Fruit fly (Drosophila melanogaster) whole organism, embryonic: ENCODE results near the gene ND-13A.

ENCODE experiments used
- Antp ChIP-seq: fragments of 200-800 bp; sonication (Bioruptor generic); optimal IDR thresholded peaks from 3 replicates; lab custom pipeline; 2016; ENCODE audit warnings: missing biosample characterization, missing genetic modification characterization
- Atf6 ChIP-seq: fragments of 200-800 bp; sonication (Bioruptor generic); IDR thresholded peaks from 2 replicates; pipeline ENCODE4 v1.3.6; 2022; ENCODE audit warnings: missing biosample characterization, missing genetic modification characterization
- BEAF-32 ChIP-seq: fragments of 200-800 bp; sonication (Bioruptor generic); optimal IDR thresholded peaks from 3 replicates; lab custom pipeline; 2017; ENCODE audit warnings: missing biosample characterization, missing genetic modification characterization, mild to moderate bottlenecking, moderate library complexity, missing genetic modification reagents
- Bdp1 ChIP-seq: fragments of 200-800 bp; sonication (Bioruptor generic); optimal IDR thresholded peaks from 3 replicates; lab custom pipeline; 2016; ENCODE audit warnings: missing biosample characterization, missing genetic modification characterization
- CG10979 ChIP-seq: fragments of 200-800 bp; sonication (Bioruptor generic); optimal IDR thresholded peaks from 2 replicates; lab custom pipeline; 2018; ENCODE audit warnings: missing biosample characterization, mild to moderate bottlenecking, missing genetic modification characterization, moderate library complexity
- CG11085 ChIP-seq: fragments of 200-800 bp; sonication (Bioruptor generic); IDR thresholded peaks from 2 replicates; pipeline ENCODE4 v1.3.6; 2022; ENCODE audit warnings: missing biosample characterization, missing genetic modification characterization
- CG11723 ChIP-seq: fragments of 200-800 bp; sonication (Bioruptor generic); optimal IDR thresholded peaks from 2 replicates; lab custom pipeline; 2017; ENCODE audit warnings: missing biosample characterization, mild to moderate bottlenecking, missing genetic modification characterization
- CG12219 ChIP-seq: fragments of 200-800 bp; sonication (Bioruptor generic); optimal IDR thresholded peaks from 3 replicates; lab custom pipeline; 2018; ENCODE audit warnings: missing biosample characterization, mild to moderate bottlenecking, missing genetic modification characterization
- CG13287 ChIP-seq: fragments of 200-800 bp; sonication (Bioruptor generic); IDR thresholded peaks from 2 replicates; pipeline ENCODE4 v1.3.6; 2022; ENCODE audit warnings: missing biosample characterization, missing genetic modification characterization; ENCODE audit not compliant: partially characterized antibody
- CG13624 ChIP-seq: fragments of 200-800 bp; sonication (Bioruptor generic); optimal IDR thresholded peaks from 2 replicates; lab custom pipeline; 2016; ENCODE audit warnings: missing biosample characterization, missing genetic modification characterization
- CG14667 ChIP-seq: fragments of 200-800 bp; sonication (Bioruptor generic); IDR thresholded peaks from 2 replicates; pipeline ENCODE4 v1.3.6; 2022; ENCODE audit warnings: missing biosample characterization, missing genetic modification characterization
- CG15514 ChIP-seq: fragments of 200-800 bp; sonication (Bioruptor generic); optimal IDR thresholded peaks from 3 replicates; lab custom pipeline; 2017; ENCODE audit warnings: missing biosample characterization, missing genetic modification characterization, mild to moderate bottlenecking, moderate library complexity, missing genetic modification reagents
- CG16813 ChIP-seq: fragments of 200-800 bp; sonication (Bioruptor generic); IDR thresholded peaks from 3 replicates; pipeline ENCODE4 v1.3.6; 2022; ENCODE audit warnings: missing biosample characterization, missing genetic modification characterization; ENCODE audit not compliant: partially characterized antibody
- CG16863 ChIP-seq: fragments of 200-800 bp; sonication (Bioruptor generic); optimal IDR thresholded peaks from 3 replicates; lab custom pipeline; 2016; ENCODE audit warnings: missing biosample characterization, missing genetic modification characterization
- CG2116 ChIP-seq: fragments of 200-800 bp; sonication (Bioruptor generic); optimal IDR thresholded peaks from 3 replicates; lab custom pipeline; 2018; ENCODE audit warnings: missing biosample characterization, mild to moderate bottlenecking, missing genetic modification characterization
- CG2129 ChIP-seq: fragments of 200-800 bp; sonication (Bioruptor generic); IDR thresholded peaks from 2 replicates; pipeline ENCODE4 v1.3.6; 2022; ENCODE audit warnings: missing biosample characterization, missing genetic modification characterization; ENCODE audit not compliant: partially characterized antibody
- CG34422 ChIP-seq: fragments of 200-800 bp; sonication (Bioruptor generic); IDR thresholded peaks from 3 replicates; pipeline ENCODE4 v1.3.6; 2022; ENCODE audit warnings: missing biosample characterization, missing genetic modification characterization
- CG5953 ChIP-seq: fragments of 200-800 bp; sonication (Bioruptor generic); IDR thresholded peaks from 2 replicates; pipeline ENCODE4 v1.3.6; 2022; ENCODE audit warnings: missing biosample characterization, missing genetic modification characterization
- CG6689 ChIP-seq: fragments of 200-800 bp; sonication (Bioruptor generic); IDR thresholded peaks from 2 replicates; pipeline ENCODE4 v1.3.6; 2022; ENCODE audit warnings: missing biosample characterization, missing genetic modification characterization
- CG6854 ChIP-seq: fragments of 200-800 bp; sonication (Bioruptor generic); optimal IDR thresholded peaks from 3 replicates; lab custom pipeline; 2017; ENCODE audit warnings: missing biosample characterization, mild to moderate bottlenecking, missing genetic modification characterization
- CG9932 ChIP-seq: fragments of 200-800 bp; sonication (Bioruptor generic); IDR thresholded peaks from 2 replicates; pipeline ENCODE4 v1.3.6; 2022; ENCODE audit warnings: missing biosample characterization, missing genetic modification characterization
- Dp ChIP-seq: fragments of 200-800 bp; sonication (Bioruptor generic); optimal IDR thresholded peaks from 2 replicates; lab custom pipeline; 2018; ENCODE audit warnings: missing biosample characterization, mild to moderate bottlenecking, missing genetic modification characterization, moderate library complexity
- HLH4C ChIP-seq: fragments of 200-800 bp; sonication (Bioruptor generic); IDR thresholded peaks from 3 replicates; pipeline ENCODE4 v1.3.6; 2022; ENCODE audit warnings: missing biosample characterization, missing genetic modification characterization; ENCODE audit not compliant: partially characterized antibody
- Hmx ChIP-seq: fragments of 200-800 bp; sonication (Bioruptor generic); optimal IDR thresholded peaks from 2 replicates; lab custom pipeline; 2016; ENCODE audit warnings: missing biosample characterization, missing genetic modification characterization
- Kr ChIP-seq: fragments of 200-800 bp; sonication (Bioruptor generic); optimal IDR thresholded peaks from 2 replicates; lab custom pipeline; 2017; ENCODE audit warnings: missing biosample characterization, mild to moderate bottlenecking, missing genetic modification characterization
- Neu2 ChIP-seq: fragments of 200-800 bp; sonication (Bioruptor generic); optimal IDR thresholded peaks from 3 replicates; lab custom pipeline; 2016; ENCODE audit warnings: missing biosample characterization, missing genetic modification characterization, borderline replicate concordance
- Oli ChIP-seq: fragments of 200-800 bp; sonication (Bioruptor generic); optimal IDR thresholded peaks from 2 replicates; lab custom pipeline; 2018; ENCODE audit warnings: missing biosample characterization, mild to moderate bottlenecking, missing genetic modification characterization, moderate library complexity
- Scr ChIP-seq: fragments of 200-800 bp; sonication (Bioruptor generic); IDR thresholded peaks from 2 replicates; pipeline ENCODE4 v1.3.6; 2022; ENCODE audit warnings: missing biosample characterization, missing genetic modification characterization; ENCODE audit not compliant: partially characterized antibody
- Taf1 ChIP-seq: fragments of 200-800 bp; sonication (Bioruptor generic); IDR thresholded peaks from 2 replicates; pipeline ENCODE4 v1.3.6; 2022; ENCODE audit warnings: missing biosample characterization, missing genetic modification characterization
- ab ChIP-seq: fragments of 200-800 bp; sonication (Bioruptor generic); optimal IDR thresholded peaks from 2 replicates; lab custom pipeline; 2016; ENCODE audit warnings: missing biosample characterization, missing genetic modification characterization
- amos ChIP-seq: fragments of 200-800 bp; sonication (Bioruptor generic); IDR thresholded peaks from 2 replicates; pipeline ENCODE4 v1.3.6; 2022; ENCODE audit warnings: missing biosample characterization, missing genetic modification characterization; ENCODE audit not compliant: partially characterized antibody
- bcd ChIP-seq: fragments of 200-800 bp; sonication (Bioruptor generic); optimal IDR thresholded peaks from 2 replicates; lab custom pipeline; 2017; ENCODE audit warnings: missing biosample characterization, mild to moderate bottlenecking, missing genetic modification characterization
- caup ChIP-seq: fragments of 200-800 bp; sonication (Bioruptor generic); optimal IDR thresholded peaks from 3 replicates; lab custom pipeline; 2017; ENCODE audit warnings: missing biosample characterization, mild to moderate bottlenecking, missing genetic modification characterization, moderate library complexity; ENCODE audit not compliant: severe bottlenecking
- chn ChIP-seq: fragments of 200-800 bp; sonication (Bioruptor generic); optimal IDR thresholded peaks from 2 replicates; lab custom pipeline; 2016; ENCODE audit warnings: missing biosample characterization, missing genetic modification characterization
- crp ChIP-seq, 2 experiments: fragments of 200-800 bp; sonication (Bioruptor generic); optimal IDR thresholded peaks; 2 replicates in 1 of 2; 3 replicates in 1 of 2; lab custom pipeline; 2017; ENCODE audit warnings: missing biosample characterization in 2 of 2, missing genetic modification characterization in 2 of 2, mild to moderate bottlenecking in 1 of 2, moderate library complexity in 1 of 2
- dan ChIP-seq: fragments of 200-800 bp; sonication (Bioruptor generic); IDR thresholded peaks from 2 replicates; pipeline ENCODE4 v1.3.6; 2022; ENCODE audit warnings: missing biosample characterization, missing genetic modification characterization
- exex ChIP-seq: fragments of 200-800 bp; sonication (Bioruptor generic); optimal IDR thresholded peaks from 4 replicates; lab custom pipeline; 2018; ENCODE audit warnings: missing biosample characterization, mild to moderate bottlenecking, missing genetic modification characterization, moderate library complexity
- lmd ChIP-seq: fragments of 200-800 bp; sonication (Bioruptor generic); IDR thresholded peaks from 2 replicates; pipeline ENCODE4 v1.3.6; 2022; ENCODE audit warnings: missing biosample characterization, missing genetic modification characterization
- mld ChIP-seq: fragments of 200-800 bp; sonication (Bioruptor generic); IDR thresholded peaks from 3 replicates; pipeline ENCODE4 v1.3.6; 2022; ENCODE audit warnings: missing biosample characterization, missing genetic modification characterization; ENCODE audit not compliant: partially characterized antibody
- nmo ChIP-seq: fragments of 200-800 bp; sonication (Bioruptor generic); optimal IDR thresholded peaks from 2 replicates; lab custom pipeline; 2018; ENCODE audit warnings: missing biosample characterization, mild to moderate bottlenecking, missing genetic modification characterization, moderate library complexity
- nom ChIP-seq: fragments of 200-800 bp; sonication (Bioruptor generic); optimal IDR thresholded peaks from 2 replicates; lab custom pipeline; 2017; ENCODE audit warnings: missing biosample characterization, missing genetic modification characterization, mild to moderate bottlenecking, moderate library complexity, missing genetic modification reagents
- pho ChIP-seq: fragments of 200-800 bp; sonication (Bioruptor generic); optimal IDR thresholded peaks from 2 replicates; lab custom pipeline; 2016; ENCODE audit warnings: missing biosample characterization, missing genetic modification characterization
- pzg ChIP-seq: fragments of 200-800 bp; sonication (Bioruptor generic); optimal IDR thresholded peaks from 3 replicates; lab custom pipeline; 2018; ENCODE audit warnings: missing biosample characterization, mild to moderate bottlenecking, missing genetic modification characterization, moderate library complexity
- sd ChIP-seq: fragments of 200-800 bp; sonication (Bioruptor generic); optimal IDR thresholded peaks from 3 replicates; lab custom pipeline; 2018; ENCODE audit warnings: missing biosample characterization, mild to moderate bottlenecking, missing genetic modification characterization, moderate library complexity
- slp2 ChIP-seq: fragments of 200-800 bp; sonication (Bioruptor generic); optimal IDR thresholded peaks from 2 replicates; lab custom pipeline; 2016; ENCODE audit warnings: missing biosample characterization, missing genetic modification characterization
- sna ChIP-seq: fragments of 200-800 bp; sonication (Bioruptor generic); IDR thresholded peaks from 2 replicates; pipeline ENCODE4 v1.3.6; 2022; ENCODE audit warnings: missing biosample characterization, missing genetic modification characterization; ENCODE audit not compliant: partially characterized antibody
- stwl ChIP-seq: fragments of 200-800 bp; sonication (Bioruptor generic); optimal IDR thresholded peaks from 3 replicates; lab custom pipeline; 2018; ENCODE audit warnings: missing biosample characterization, mild to moderate bottlenecking, missing genetic modification characterization, moderate library complexity
- toy ChIP-seq: fragments of 200-800 bp; sonication (Bioruptor generic); IDR thresholded peaks from 2 replicates; pipeline ENCODE4 v1.3.6; 2022; ENCODE audit warnings: missing biosample characterization, missing genetic modification characterization
- unc-4 ChIP-seq: fragments of 200-800 bp; sonication (Bioruptor generic); IDR thresholded peaks from 2 replicates; pipeline ENCODE4 v1.3.6; 2022; ENCODE audit warnings: missing biosample characterization, missing genetic modification characterization; ENCODE audit not compliant: partially characterized antibody

The ND-13A gene

DNA sequence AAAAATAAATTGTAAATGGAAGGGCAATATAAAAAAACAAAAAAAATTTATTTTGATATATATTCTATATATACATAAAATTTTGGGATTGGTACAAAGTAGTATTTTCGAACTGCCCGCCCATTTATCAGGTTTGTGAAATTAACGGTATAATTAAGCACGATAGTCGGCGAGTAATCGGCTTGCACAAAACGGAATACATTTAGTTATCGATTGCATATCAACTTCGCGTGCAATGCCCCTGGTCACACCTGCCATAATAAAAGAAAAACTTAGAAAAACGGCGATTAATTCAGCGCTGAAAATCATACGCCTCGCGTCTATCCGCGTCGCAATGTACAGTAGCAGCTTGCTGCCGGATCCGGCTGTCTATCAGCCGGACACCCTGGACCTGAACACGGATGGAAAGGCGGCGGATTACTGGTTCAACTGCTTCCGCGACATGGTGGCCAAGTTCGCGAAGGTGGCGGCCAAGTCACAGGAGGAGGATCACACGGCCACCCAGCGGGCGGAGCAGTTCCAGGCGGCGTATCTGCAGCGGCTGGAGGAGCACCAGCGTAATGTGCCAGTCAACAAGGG, 6.2 kb downstream of the ND-13A start, which contains the start of gene CG5828 (continued):
- TF ChIP-seq exex (tag; lab: Kevin White, UChicago), result no peak
- TF ChIP-seq CG2129 (GFP tag; lab: Robert Waterston, UW), result peak; percentile 30; the same call in 1 of the 2 replicates
- peak; percentile 63 for TF ChIP-seq CG13287 (GFP tag; lab: Robert Waterston, UW)
- TF ChIP-seq Taf1 (GFP tag; lab: Robert Waterston, UW), result no peak
- TF ChIP-seq Scr (GFP tag; lab: Robert Waterston, UW), result peak; percentile 79
- TF ChIP-seq dan (GFP tag; lab: Robert Waterston, UW), result no peak
- TF ChIP-seq pzg (GFP tag; lab: Kevin White, UChicago), result peak; percentile 45
- no peak for TF ChIP-seq CG11085 (GFP tag; lab: Robert Waterston, UW)
- TF ChIP-seq amos (GFP tag; lab: Robert Waterston, UW), result peak; percentile 73
- TF ChIP-seq Antp (GFP tag; lab: Kevin White, UChicago), result no peak
- TF ChIP-seq Atf6 (GFP tag; lab: Robert Waterston, UW), result no peak
- no peak for TF ChIP-seq toy (GFP tag; lab: Robert Waterston, UW)
- TF ChIP-seq CG15514 (GFP tag; lab: Kevin White, UChicago), result peak; percentile 3
- no peak for TF ChIP-seq CG16863
- TF ChIP-seq nom (GFP tag; lab: Kevin White, UChicago), result no peak
- TF ChIP-seq caup (GFP tag; lab: Kevin White, UChicago), result no peak
- peak; percentile 84 for TF ChIP-seq BEAF-32 (GFP tag; lab: Kevin White, UChicago)
- TF ChIP-seq CG12219 (GFP tag; lab: Kevin White, UChicago), result no peak
- TF ChIP-seq CG34422, result no peak
- TF ChIP-seq CG2116 (GFP tag; lab: Kevin White, UChicago), result peak; percentile 85
- TF ChIP-seq stwl (tag; lab: Kevin White, UChicago), result peak; percentile 25
- TF ChIP-seq bcd (GFP tag; lab: Kevin White, UChicago), result no peak
- TF ChIP-seq ab (GFP tag; lab: Kevin White, UChicago), result no peak
- TF ChIP-seq sna, result peak; percentile 55
- TF ChIP-seq Kr, result no peak
- TF ChIP-seq CG11723 (GFP tag; lab: Kevin White, UChicago), result no peak
- no peak for TF ChIP-seq CG6689 (GFP tag; lab: Robert Waterston, UW)
- peak; percentile 70; the same call in 1 of the 2 replicates for TF ChIP-seq unc-4
- peak; percentile 39 for TF ChIP-seq nmo (GFP tag; lab: Kevin White, UChicago)
- TF ChIP-seq sd, result no peak
- TF ChIP-seq lmd, result no peak
- TF ChIP-seq mld (GFP tag; lab: Robert Waterston, UW), result peak; percentile 51; the same call in 1 of the 3 replicates
- no peak for TF ChIP-seq CG6854 (GFP tag; lab: Kevin White, UChicago)
- TF ChIP-seq CG16813 (GFP tag; lab: Robert Waterston, UW), result peak; percentile 77
- TF ChIP-seq Bdp1 (GFP tag; lab: Kevin White, UChicago), result no peak
- no peak for TF ChIP-seq CG10979 (tag; lab: Kevin White, UChicago)
- no peak for TF ChIP-seq Neu2 (GFP tag; lab: Kevin White, UChicago)
- TF ChIP-seq Oli (tag; lab: Kevin White, UChicago), result no peak
- TF ChIP-seq HLH4C (GFP tag; lab: Robert Waterston, UW), result peak; percentile 70
- TF ChIP-seq crp (GFP tag; optimal IDR thresholded peaks at IDR 0.05; lab: Kevin White, UChicago), result no peak
- TF ChIP-seq CG14667 (GFP tag; lab: Robert Waterston, UW), result no peak
- TF ChIP-seq CG9932, result no peak
- no peak for TF ChIP-seq chn
- TF ChIP-seq CG13624 (GFP tag; lab: Kevin White, UChicago), result no peak
- TF ChIP-seq slp2, result no peak
- no peak for TF ChIP-seq pho
- TF ChIP-seq CG5953, result no peak
- TF ChIP-seq Hmx (GFP tag; lab: Kevin White, UChicago), result no peak
- peak; percentile 52 for TF ChIP-seq Dp (GFP tag; lab: Kevin White, UChicago)
